Fruit fly (Drosophila melanogaster) whole organism, embryonic: Measurements from ENCODE around the gene Use1.
A peak's percentile ranks its signal among the peaks of the same experiment; 100 is the strongest.

ENCODE experiments used
- Adf1 ChIP-seq: fragments of 200-800 bp; sonication (Bioruptor generic); IDR thresholded peaks from 2 replicates; pipeline ENCODE4 v1.3.6; 2022; ENCODE audit warnings: missing biosample characterization, missing genetic modification characterization
- CG10321 ChIP-seq: fragments of 200-800 bp; sonication (Bioruptor generic); IDR thresholded peaks from 2 replicates; pipeline ENCODE4 v1.3.6; 2022; ENCODE audit warnings: missing biosample characterization, missing genetic modification characterization
- CG11696 ChIP-seq: fragments of 200-800 bp; sonication (Bioruptor generic); IDR thresholded peaks from 2 replicates; pipeline ENCODE4 v1.3.6; 2022; ENCODE audit warnings: missing biosample characterization, missing genetic modification characterization
- CG12155 ChIP-seq: fragments of 200-800 bp; sonication (Bioruptor generic); optimal IDR thresholded peaks from 3 replicates; lab custom pipeline; 2016; ENCODE audit warnings: missing biosample characterization, missing genetic modification characterization
- CG12769 ChIP-seq: fragments of 200-800 bp; sonication (Bioruptor generic); optimal IDR thresholded peaks from 2 replicates; lab custom pipeline; 2019; ENCODE audit warnings: missing biosample characterization, mild to moderate bottlenecking, missing genetic modification characterization, moderate library complexity
- CG13775 ChIP-seq: fragments of 200-800 bp; sonication (Bioruptor generic); optimal IDR thresholded peaks from 3 replicates; lab custom pipeline; 2017; ENCODE audit warnings: missing biosample characterization, mild to moderate bottlenecking, missing genetic modification characterization
- CG14710 ChIP-seq: fragments of 200-800 bp; sonication (Bioruptor generic); optimal IDR thresholded peaks from 3 replicates; lab custom pipeline; 2019; ENCODE audit warnings: missing biosample characterization, mild to moderate bottlenecking, missing genetic modification characterization, moderate library complexity
- CG16813 ChIP-seq: fragments of 200-800 bp; sonication (Bioruptor generic); IDR thresholded peaks from 3 replicates; pipeline ENCODE4 v1.3.6; 2022; ENCODE audit warnings: missing biosample characterization, missing genetic modification characterization; ENCODE audit not compliant: partially characterized antibody
- CG16815 ChIP-seq: fragments of 200-800 bp; sonication (Bioruptor generic); optimal IDR thresholded peaks from 3 replicates; lab custom pipeline; 2017; ENCODE audit warnings: missing biosample characterization, mild to moderate bottlenecking, missing genetic modification characterization
- CG1792 ChIP-seq: fragments of 200-800 bp; sonication (Bioruptor generic); optimal IDR thresholded peaks from 2 replicates; lab custom pipeline; 2016; ENCODE audit warnings: missing biosample characterization, missing genetic modification characterization
- CG2678 ChIP-seq: fragments of 200-800 bp; sonication (Bioruptor generic); optimal IDR thresholded peaks from 3 replicates; lab custom pipeline; 2019; ENCODE audit warnings: missing biosample characterization, mild to moderate bottlenecking, missing genetic modification characterization, moderate library complexity
- CG30403 ChIP-seq: fragments of 200-800 bp; sonication (Bioruptor generic); optimal IDR thresholded peaks from 3 replicates; lab custom pipeline; 2016; ENCODE audit warnings: missing biosample characterization, missing genetic modification characterization
- CG43689 ChIP-seq: fragments of 200-800 bp; sonication (Bioruptor generic); IDR thresholded peaks from 2 replicates; pipeline ENCODE4 v1.3.6; 2022; ENCODE audit warnings: missing biosample characterization, missing genetic modification characterization
- CG7556 ChIP-seq: fragments of 200-800 bp; sonication (Bioruptor generic); optimal IDR thresholded peaks from 2 replicates; lab custom pipeline; 2017; ENCODE audit warnings: missing biosample characterization, mild to moderate bottlenecking, missing genetic modification characterization
- CG7839 ChIP-seq: fragments of 200-800 bp; sonication (Bioruptor generic); optimal IDR thresholded peaks from 3 replicates; lab custom pipeline; 2018; ENCODE audit warnings: missing biosample characterization, mild to moderate bottlenecking, missing genetic modification characterization, moderate library complexity
- CG9609 ChIP-seq: fragments of 200-800 bp; sonication (Bioruptor generic); optimal IDR thresholded peaks from 3 replicates; lab custom pipeline; 2016; ENCODE audit warnings: missing biosample characterization, missing genetic modification characterization
- CG9727 ChIP-seq: fragments of 200-800 bp; sonication (Bioruptor generic); optimal IDR thresholded peaks from 3 replicates; lab custom pipeline; 2017; ENCODE audit warnings: missing biosample characterization, mild to moderate bottlenecking, missing genetic modification characterization
- D19A ChIP-seq: fragments of 200-800 bp; optimal IDR thresholded peaks from 3 replicates; lab custom pipeline; 2019; ENCODE audit warnings: missing biosample characterization, mild to moderate bottlenecking, missing genetic modification characterization, moderate library complexity
- Dek ChIP-seq: fragments of 200-800 bp; sonication (Bioruptor generic); optimal IDR thresholded peaks from 3 replicates; lab custom pipeline; 2019; ENCODE audit warnings: missing biosample characterization, mild to moderate bottlenecking, missing genetic modification characterization, moderate library complexity
- Dll ChIP-seq: fragments of 200-800 bp; sonication (Bioruptor generic); IDR thresholded peaks from 4 replicates; pipeline ENCODE4 v1.3.6; 2022; ENCODE audit warnings: missing biosample characterization, missing genetic modification characterization; ENCODE audit not compliant: partially characterized antibody
- Ets65A ChIP-seq: fragments of 200-800 bp; sonication (Bioruptor generic); peaks from one replicate; lab custom pipeline; 2016; ENCODE audit warnings: missing biosample characterization, missing genetic modification characterization
- GATAe ChIP-seq: fragments of 200-800 bp; sonication (Bioruptor generic); conservative IDR thresholded peaks from 2 replicates; pipeline ENCODE4 v1.3.6; 2022; ENCODE audit warnings: missing biosample characterization, missing genetic modification characterization
- HLH54F ChIP-seq: fragments of 200-800 bp; sonication (Bioruptor generic); optimal IDR thresholded peaks from 3 replicates; lab custom pipeline; 2016; ENCODE audit warnings: missing biosample characterization, missing genetic modification characterization
- Hr3 ChIP-seq: fragments of 200-800 bp; sonication (Bioruptor generic); optimal IDR thresholded peaks from 3 replicates; lab custom pipeline; 2016; ENCODE audit warnings: missing biosample characterization, missing genetic modification characterization
- Hr51 ChIP-seq, 2 experiments: fragments of 200-800 bp; sonication (Bioruptor generic); optimal IDR thresholded peaks; 2 replicates in 1 of 2; 3 replicates in 1 of 2; lab custom pipeline; 2016 to 2018; ENCODE audit warnings: missing biosample characterization in 2 of 2, missing genetic modification characterization in 2 of 2, mild to moderate bottlenecking in 1 of 2, moderate library complexity in 1 of 2
- Med ChIP-seq: fragments of 200-800 bp; sonication (Bioruptor generic); peaks from one replicate; lab custom pipeline; 2016; ENCODE audit warnings: missing biosample characterization, missing genetic modification characterization, mild to moderate bottlenecking, inconsistent platforms, moderate library complexity
- Nf-YB ChIP-seq: fragments of 200-800 bp; sonication (Bioruptor generic); optimal IDR thresholded peaks from 3 replicates; lab custom pipeline; 2019; ENCODE audit warnings: missing biosample characterization, mild to moderate bottlenecking, missing genetic modification characterization, moderate library complexity
- NfI ChIP-seq: fragments of 200-800 bp; sonication (Bioruptor generic); optimal IDR thresholded peaks from 3 replicates; lab custom pipeline; 2018; ENCODE audit warnings: missing biosample characterization, mild to moderate bottlenecking, missing genetic modification characterization, moderate library complexity
- TFAM ChIP-seq: fragments of 200-800 bp; sonication (Bioruptor generic); optimal IDR thresholded peaks from 2 replicates; lab custom pipeline; 2017; ENCODE audit warnings: missing biosample characterization, missing genetic modification characterization, inconsistent platforms
- Tbp ChIP-seq: fragments of >200 bp; optimal IDR thresholded peaks from 2 replicates; lab custom pipeline; 2018; ENCODE audit warnings: missing biosample characterization, missing genetic modification characterization
- Xbp1 ChIP-seq: fragments of 200-800 bp; sonication (Bioruptor generic); optimal IDR thresholded peaks from 3 replicates; lab custom pipeline; 2016; ENCODE audit warnings: missing biosample characterization, mild to moderate bottlenecking, missing genetic modification characterization
- bcd ChIP-seq: fragments of 200-800 bp; sonication (Bioruptor generic); optimal IDR thresholded peaks from 2 replicates; lab custom pipeline; 2017; ENCODE audit warnings: missing biosample characterization, mild to moderate bottlenecking, missing genetic modification characterization
- crol ChIP-seq: fragments of 200-800 bp; sonication (Bioruptor generic); IDR thresholded peaks from 2 replicates; pipeline ENCODE4 v1.3.6; 2022; ENCODE audit warnings: missing biosample characterization, missing genetic modification characterization
- crp ChIP-seq, 2 experiments: fragments of 200-800 bp; sonication (Bioruptor generic); optimal IDR thresholded peaks; 2 replicates in 1 of 2; 3 replicates in 1 of 2; lab custom pipeline; 2017; ENCODE audit warnings: missing biosample characterization in 2 of 2, missing genetic modification characterization in 2 of 2, mild to moderate bottlenecking in 1 of 2, moderate library complexity in 1 of 2
- danr ChIP-seq: fragments of 200-800 bp; sonication (Bioruptor generic); IDR thresholded peaks from 2 replicates; pipeline ENCODE4 v1.3.6; 2022; ENCODE audit warnings: missing biosample characterization, missing genetic modification characterization
- dpn ChIP-seq, 2 experiments: fragments of 200-800 bp; sonication (Bioruptor generic); optimal IDR thresholded peaks; 3 replicates each; lab custom pipeline; 2016; ENCODE audit warnings: missing biosample characterization in 2 of 2, missing genetic modification characterization in 2 of 2
- eve ChIP-seq, 2 experiments: fragments of >200 bp; optimal IDR thresholded peaks; 2 replicates each; lab custom pipeline; 2017; ENCODE audit warnings: missing biosample characterization in 2 of 2, missing genetic modification characterization in 2 of 2
- exex ChIP-seq: fragments of 200-800 bp; sonication (Bioruptor generic); optimal IDR thresholded peaks from 4 replicates; lab custom pipeline; 2018; ENCODE audit warnings: missing biosample characterization, mild to moderate bottlenecking, missing genetic modification characterization, moderate library complexity
- lmd ChIP-seq: fragments of 200-800 bp; sonication (Bioruptor generic); IDR thresholded peaks from 2 replicates; pipeline ENCODE4 v1.3.6; 2022; ENCODE audit warnings: missing biosample characterization, missing genetic modification characterization
- mirr ChIP-seq: fragments of 200-800 bp; sonication (Bioruptor generic); optimal IDR thresholded peaks from 3 replicates; lab custom pipeline; 2018; ENCODE audit warnings: missing biosample characterization, mild to moderate bottlenecking, missing genetic modification characterization
- pan ChIP-seq, 4 experiments: fragments of >200 bp in 3 of 4; fragments of 200-800 bp in 1 of 4; sonication (Bioruptor generic) in 1 of 4; optimal IDR thresholded peaks in 3 of 4; IDR thresholded peaks in 1 of 4; 2 replicates each; pipeline versions ENCODE4 v1.3.6 to Lab custom; 2017 to 2022; ENCODE audit warnings: missing biosample characterization in 2 of 4, missing genetic modification characterization in 2 of 4, mixed read lengths in 1 of 4
- pros ChIP-seq: fragments of 200-800 bp; sonication (Bioruptor generic); optimal IDR thresholded peaks from 3 replicates; lab custom pipeline; 2019; ENCODE audit warnings: missing biosample characterization, mild to moderate bottlenecking, missing genetic modification characterization, moderate library complexity
- run ChIP-seq: fragments of 200-800 bp; sonication (Bioruptor generic); optimal IDR thresholded peaks from 3 replicates; lab custom pipeline; 2018; ENCODE audit warnings: missing biosample characterization, mild to moderate bottlenecking, missing genetic modification characterization
- shn ChIP-seq: fragments of 200-800 bp; sonication (Bioruptor generic); optimal IDR thresholded peaks from 3 replicates; lab custom pipeline; 2016; ENCODE audit warnings: missing biosample characterization, missing genetic modification characterization
- sqz ChIP-seq: fragments of 200-800 bp; sonication (Bioruptor generic); optimal IDR thresholded peaks from 3 replicates; lab custom pipeline; 2018; ENCODE audit warnings: missing biosample characterization, mild to moderate bottlenecking, missing genetic modification characterization
- tll ChIP-seq, 2 experiments: fragments of 200-800 bp in 1 of 2; fragments of >200 bp in 1 of 2; sonication (Bioruptor generic) in 1 of 2; optimal IDR thresholded peaks; 2 replicates each; lab custom pipeline; 2017 to 2019; ENCODE audit warnings: missing biosample characterization in 2 of 2, missing genetic modification characterization in 2 of 2, mild to moderate bottlenecking in 1 of 2, moderate library complexity in 1 of 2
- z ChIP-seq: fragments of 200-800 bp; sonication (Bioruptor generic); IDR thresholded peaks from 3 replicates; pipeline ENCODE4 v1.3.6; 2022; ENCODE audit warnings: missing biosample characterization, missing genetic modification characterization
- zfh2 ChIP-seq: fragments of 200-800 bp; sonication (Bioruptor generic); optimal IDR thresholded peaks from 2 replicates; lab custom pipeline; 2016; ENCODE audit warnings: missing biosample characterization, missing genetic modification characterization

Gene Use1

DNA sequence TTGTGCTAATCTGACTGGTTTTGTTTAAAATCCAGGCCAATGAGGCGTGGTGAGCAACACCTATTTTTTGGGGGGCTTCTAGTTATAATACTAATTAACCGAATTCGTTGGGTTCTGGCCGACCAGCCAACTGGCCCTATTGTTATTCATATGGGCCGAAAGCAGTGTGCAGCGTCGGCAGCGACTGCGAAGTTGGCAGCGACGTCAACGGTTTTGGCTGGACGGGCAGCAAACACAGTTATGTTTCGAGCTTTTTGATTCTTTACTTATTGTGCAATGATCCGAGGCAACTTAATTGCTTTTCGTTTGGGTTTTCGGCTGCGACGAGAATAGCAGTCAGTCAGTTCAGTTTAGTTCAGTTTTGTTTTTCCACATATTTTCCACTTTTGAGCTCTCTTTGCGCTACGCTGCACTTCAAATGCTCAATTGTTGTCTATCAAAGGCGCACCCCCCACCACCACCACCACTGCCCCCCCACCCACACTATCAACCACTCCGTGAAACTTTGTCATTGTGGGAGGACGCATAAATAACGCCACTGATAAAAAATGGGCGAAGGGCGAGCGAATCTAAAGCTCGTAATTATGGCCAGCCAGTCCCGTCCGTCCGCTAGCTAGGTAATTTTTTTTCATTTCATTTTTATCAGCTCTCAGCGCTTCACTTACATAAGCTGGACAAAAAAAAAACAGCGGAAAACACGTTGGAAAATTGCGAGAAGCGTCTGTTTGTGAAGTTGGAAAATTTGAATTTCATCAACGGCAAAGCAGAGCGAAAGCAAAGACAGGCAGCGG, 10.8 kb downstream of the Use1 start:
- TF ChIP-seq CG16813 (GFP tag; lab: Robert Waterston, UW) (no peak), mirr (GFP tag; lab: Kevin White, UChicago) (peak; percentile 24), Hr3 (GFP tag; lab: Kevin White, UChicago) (peak; percentile 19), CG14710 (tag; lab: Kevin White, UChicago) (no peak), CG16815 (GFP tag; lab: Kevin White, UChicago) (peak; percentile 15), pros (GFP tag; lab: Kevin White, UChicago) (peak; percentile 14), eve (GFP tag; optimal IDR thresholded peaks at IDR 0.05; lab: Kevin White, UChicago) (peak in 1 of 2 experiments; percentile 18), Hr51 (GFP tag; optimal IDR thresholded peaks at IDR 0.05; lab: Kevin White, UChicago) (no peak), tll (GFP tag; optimal IDR thresholded peaks at IDR 0.05; lab: Kevin White, UChicago) (no peak), CG7839 (tag; lab: Kevin White, UChicago) (peak; percentile 10), Med (GFP tag; lab: Kevin White, UChicago) (peak; percentile 67), exex (tag; lab: Kevin White, UChicago) (peak; percentile 79), CG1792 (GFP tag; lab: Kevin White, UChicago) (no peak), dpn (GFP tag; optimal IDR thresholded peaks at IDR 0.05; lab: Kevin White, UChicago) (no peak), HLH54F (GFP tag; lab: Kevin White, UChicago) (peak; percentile 28), CG30403 (GFP tag; lab: Kevin White, UChicago) (peak; percentile 36), Nf-YB (GFP tag; lab: Kevin White, UChicago) (no peak), crol (peak; percentile 76), TFAM (GFP tag; lab: Kevin White, UChicago) (no peak), D19A (tag; lab: Kevin White, UChicago) (peak; percentile 12), Tbp (no peak), CG13775 (peak; percentile 18), CG9609 (GFP tag; lab: Kevin White, UChicago) (no peak), CG2678 (tag; lab: Kevin White, UChicago) (peak; percentile 38), shn (GFP tag; lab: Kevin White, UChicago) (no peak), lmd (GFP tag; lab: Robert Waterston, UW) (peak; percentile 40), crp (GFP tag; optimal IDR thresholded peaks at IDR 0.05; lab: Kevin White, UChicago) (no peak), bcd (GFP tag; lab: Kevin White, UChicago) (peak; percentile 26), sqz (GFP tag; lab: Kevin White, UChicago) (peak; percentile 46), Ets65A (GFP tag; lab: Kevin White, UChicago) (peak; percentile 39), CG43689 (GFP tag; lab: Robert Waterston, UW) (no peak), z (peak; percentile 37; the same call in 1 of the 3 replicates), CG7556 (peak; percentile 59), CG9727 (GFP tag; lab: Kevin White, UChicago) (peak; percentile 19), zfh2 (peak; percentile 2), Adf1 (GFP tag; lab: Robert Waterston, UW) (peak; percentile 74), CG12155 (GFP tag; lab: Kevin White, UChicago) (peak; percentile 2), danr (GFP tag; lab: Robert Waterston, UW) (no peak), Dll (GFP tag; lab: Robert Waterston, UW) (no peak), NfI (GFP tag; lab: Kevin White, UChicago) (peak; percentile 8), GATAe (GFP tag; lab: Robert Waterston, UW) (peak; percentile 23; the same call in 1 of the 2 replicates), CG11696 (no peak), CG10321 (GFP tag; lab: Robert Waterston, UW) (no peak), Xbp1 (GFP tag; lab: Kevin White, UChicago) (peak; percentile 38), pan (optimal IDR thresholded peaks at IDR 0.05; lab: Kevin White, UChicago) (no peak), pan (GFP tag; optimal IDR thresholded peaks at IDR 0.05 in 1 of 2, IDR thresholded peaks at IDR 0.05 in 1 of 2) (peak in 1 of 2 experiments; percentile 10), Dek (tag; lab: Kevin White, UChicago) (peak; percentile 5), CG12769 (tag; lab: Kevin White, UChicago) (peak; percentile 42), run (tag; lab: Kevin White, UChicago) (no peak)
